Worm (Caenorhabditis elegans) whole organism, L4 larva: ENCODE data around the gene hlh-6.

Source experiments
- F37D6.2 ChIP-seq: sonication (generic microtip); optimal IDR thresholded peaks from 2 replicates; lab custom pipeline; 2016; ENCODE audit warnings: mild to moderate bottlenecking, missing genetic modification characterization, missing compliant biosample characterization
- T26A8.4 ChIP-seq: fragments of 200-800 bp; sonication (Bioruptor generic); IDR thresholded peaks from 2 replicates; pipeline ENCODE4 v1.3.6; 2022; ENCODE audit warnings: missing genetic modification characterization, missing compliant biosample characterization
- Y105C5A.15 ChIP-seq: fragments of 200-800 bp; sonication (Bioruptor generic); IDR thresholded peaks from 2 replicates; pipeline ENCODE4 v1.3.6; 2022; ENCODE audit warnings: missing genetic modification characterization, missing compliant biosample characterization
- Y5F2A.4 ChIP-seq: fragments of 200-800 bp; sonication (Bioruptor generic); optimal IDR thresholded peaks from 2 replicates; lab custom pipeline; 2018; ENCODE audit warnings: mild to moderate bottlenecking, missing genetic modification characterization, missing compliant biosample characterization
- ZK546.5 ChIP-seq, 2 experiments: sonication (generic microtip); optimal IDR thresholded peaks; 2 replicates each; lab custom pipeline; 2017; ENCODE audit warnings: missing biosample characterization in 2 of 2, missing genetic modification characterization in 2 of 2
- aha-1 ChIP-seq: fragments of 150-350 bp; peaks from one replicate; lab custom pipeline; 2014; ENCODE audit warnings: missing biosample characterization, missing genetic modification characterization
- aly-2 ChIP-seq: sonication (generic microtip); optimal IDR thresholded peaks from 2 replicates; lab custom pipeline; 2018; ENCODE audit warnings: missing biosample characterization, missing genetic modification characterization
- ama-1 ChIP-seq: fragments of 150-350 bp; optimal IDR thresholded peaks from 2 replicates; lab custom pipeline; 2014; ENCODE audit warnings: inconsistent platforms, mixed read lengths
- daf-12 ChIP-seq: fragments of 150-350 bp; optimal IDR thresholded peaks from 2 replicates; lab custom pipeline; 2014; ENCODE audit warnings: missing biosample characterization, missing genetic modification reagents, missing genetic modification characterization
- daf-16 ChIP-seq, 3 experiments: sonication (generic microtip); optimal IDR thresholded peaks; 2 replicates each; lab custom pipeline; 2016 to 2017; ENCODE audit warnings: missing genetic modification characterization in 3 of 3, missing genetic modification reagents in 3 of 3, mild to moderate bottlenecking in 2 of 3, missing compliant biosample characterization in 2 of 3, missing biosample characterization in 1 of 3, moderate library complexity in 1 of 3
- daf-19 ChIP-seq: fragments of 200-800 bp; sonication (Bioruptor generic); conservative IDR thresholded peaks from 2 replicates; pipeline ENCODE4 v1.3.6; 2022; ENCODE audit warnings: missing genetic modification characterization, missing compliant biosample characterization
- daf-8 ChIP-seq: fragments of 200-800 bp; sonication (Bioruptor generic); IDR thresholded peaks from 2 replicates; pipeline ENCODE4 v1.3.6; 2022; ENCODE audit warnings: missing genetic modification characterization, missing compliant biosample characterization
- dmd-6 ChIP-seq: fragments of 200-800 bp; sonication (Bioruptor generic); IDR thresholded peaks from 2 replicates; pipeline ENCODE4 v1.3.6; 2022; ENCODE audit warnings: missing genetic modification reagents, missing genetic modification characterization, missing compliant biosample characterization
- duxl-1 ChIP-seq: sonication (generic microtip); optimal IDR thresholded peaks from 2 replicates; lab custom pipeline; 2016; ENCODE audit warnings: mild to moderate bottlenecking, missing genetic modification characterization, moderate library complexity, missing compliant biosample characterization; ENCODE audit not compliant: poor library complexity
- dve-1 ChIP-seq: sonication (generic microtip); optimal IDR thresholded peaks from 2 replicates; lab custom pipeline; 2017; ENCODE audit warnings: antibody characterized with exemption, mild to moderate bottlenecking, missing genetic modification characterization, missing compliant biosample characterization; ENCODE audit not compliant: insufficient read depth
- egl-43 ChIP-seq: fragments of 200-800 bp; sonication (Bioruptor generic); IDR thresholded peaks from 2 replicates; pipeline ENCODE4 v1.3.6; 2022; ENCODE audit warnings: missing genetic modification reagents, missing genetic modification characterization, missing compliant biosample characterization
- fkh-10 ChIP-seq: fragments of 150-350 bp; optimal IDR thresholded peaks from 2 replicates; lab custom pipeline; 2014; ENCODE audit warnings: missing biosample characterization, missing genetic modification reagents, missing genetic modification characterization
- fos-1 ChIP-seq: fragments of 150-350 bp; optimal IDR thresholded peaks from 2 replicates; lab custom pipeline; 2014; ENCODE audit warnings: missing biosample characterization, missing genetic modification characterization
- hif-1 ChIP-seq, 2 experiments: sonication (generic microtip); optimal IDR thresholded peaks; 2 replicates each; lab custom pipeline; 2016 to 2017; ENCODE audit warnings: missing compliant biosample characterization in 2 of 2, missing genetic modification characterization in 2 of 2, missing genetic modification reagents in 2 of 2, missing genotype in 2 of 2, mild to moderate bottlenecking in 1 of 2
- hlh-11 ChIP-seq: fragments of 200-800 bp; sonication (Bioruptor generic); optimal IDR thresholded peaks from 2 replicates; lab custom pipeline; 2018; ENCODE audit warnings: mild to moderate bottlenecking, missing genetic modification characterization, missing compliant biosample characterization
- hlh-30 ChIP-seq: sonication (generic microtip); optimal IDR thresholded peaks from 2 replicates; lab custom pipeline; 2017; ENCODE audit warnings: antibody characterized with exemption, mild to moderate bottlenecking, missing genetic modification characterization, missing compliant biosample characterization; ENCODE audit not compliant: insufficient read depth
- jun-1 ChIP-seq: fragments of 150-350 bp; optimal IDR thresholded peaks from 2 replicates; lab custom pipeline; 2014; ENCODE audit warnings: missing biosample characterization, missing genetic modification reagents, missing genetic modification characterization
- lin-1 ChIP-seq: fragments of 200-800 bp; sonication (Bioruptor generic); IDR thresholded peaks from 2 replicates; pipeline ENCODE4 v1.3.6; 2022; ENCODE audit warnings: missing genetic modification reagents, missing genetic modification characterization, missing compliant biosample characterization
- lin-13 ChIP-seq: fragments of 150-350 bp; optimal IDR thresholded peaks from 2 replicates; lab custom pipeline; 2014; ENCODE audit warnings: missing biosample characterization, missing genetic modification reagents, missing genetic modification characterization
- lin-39 ChIP-seq: fragments of 150-350 bp; optimal IDR thresholded peaks from 2 replicates; lab custom pipeline; 2014; ENCODE audit warnings: missing biosample characterization, missing genetic modification reagents, missing genetic modification characterization
- madf-9 ChIP-seq: fragments of 200-800 bp; sonication (Bioruptor generic); conservative IDR thresholded peaks from 2 replicates; pipeline ENCODE4 v1.3.6; 2022; ENCODE audit warnings: missing genetic modification reagents, missing genetic modification characterization, missing compliant biosample characterization
- mdl-1 ChIP-seq, 2 experiments: fragments of 150-350 bp in 1 of 2; sonication (generic microtip) in 1 of 2; optimal IDR thresholded peaks; 2 replicates each; lab custom pipeline; 2014 to 2017; ENCODE audit warnings: missing biosample characterization in 2 of 2, missing genetic modification characterization in 2 of 2
- mep-1 ChIP-seq: fragments of 150-350 bp; sonication (generic microtip); optimal IDR thresholded peaks from 3 replicates; lab custom pipeline; 2014; ENCODE audit warnings: missing biosample characterization, missing genetic modification characterization
- mes-2 ChIP-seq: sonication (generic microtip); optimal IDR thresholded peaks from 2 replicates; lab custom pipeline; 2016; ENCODE audit warnings: missing genotype, mild to moderate bottlenecking, missing genetic modification characterization, missing compliant biosample characterization; ENCODE audit not compliant: poor library complexity, severe bottlenecking
- mxl-2 ChIP-seq: fragments of 200-800 bp; sonication (Bioruptor generic); conservative IDR thresholded peaks from 2 replicates; pipeline ENCODE4 v1.3.6; 2022; ENCODE audit warnings: missing genetic modification reagents, missing genetic modification characterization, missing compliant biosample characterization
- mxl-3 ChIP-seq: fragments of 200-800 bp; sonication (Bioruptor generic); optimal IDR thresholded peaks from 2 replicates; lab custom pipeline; 2018; ENCODE audit warnings: mild to moderate bottlenecking, missing genetic modification characterization, missing compliant biosample characterization
- nhr-10 ChIP-seq: fragments of 150-350 bp; optimal IDR thresholded peaks from 2 replicates; lab custom pipeline; 2014; ENCODE audit warnings: missing biosample characterization, missing genetic modification characterization
- nhr-11 ChIP-seq: fragments of 150-350 bp; optimal IDR thresholded peaks from 2 replicates; lab custom pipeline; 2014; ENCODE audit warnings: missing biosample characterization, missing genetic modification characterization
- nhr-111 ChIP-seq: fragments of 200-800 bp; sonication (Bioruptor generic); optimal IDR thresholded peaks from 2 replicates; lab custom pipeline; 2018; ENCODE audit warnings: mild to moderate bottlenecking, missing genetic modification characterization, missing compliant biosample characterization
- nhr-237 ChIP-seq: sonication (generic microtip); optimal IDR thresholded peaks from 2 replicates; lab custom pipeline; 2017; ENCODE audit warnings: missing biosample characterization, missing genetic modification characterization
- nhr-28 ChIP-seq: fragments of 150-350 bp; optimal IDR thresholded peaks from 2 replicates; lab custom pipeline; 2014; ENCODE audit warnings: missing biosample characterization, missing genetic modification characterization
- nhr-42 ChIP-seq: fragments of 200-800 bp; sonication (Bioruptor generic); IDR thresholded peaks from 2 replicates; pipeline ENCODE4 v1.3.6; 2022; ENCODE audit warnings: missing genetic modification characterization, missing compliant biosample characterization
- nhr-48 ChIP-seq: sonication (generic microtip); optimal IDR thresholded peaks from 2 replicates; lab custom pipeline; 2016; ENCODE audit warnings: mild to moderate bottlenecking, missing genetic modification characterization, missing compliant biosample characterization
- nhr-76 ChIP-seq: fragments of 150-350 bp; optimal IDR thresholded peaks from 2 replicates; lab custom pipeline; 2014; ENCODE audit warnings: missing biosample characterization, missing genetic modification characterization
- nhr-77 ChIP-seq: fragments of 150-350 bp; optimal IDR thresholded peaks from 2 replicates; lab custom pipeline; 2014; ENCODE audit warnings: missing biosample characterization, missing genetic modification characterization
- php-3 ChIP-seq: fragments of 200-800 bp; sonication (Bioruptor generic); IDR thresholded peaks from 2 replicates; pipeline ENCODE4 v1.3.6; 2022; ENCODE audit warnings: missing genetic modification reagents, missing genetic modification characterization, missing compliant biosample characterization
- set-16 ChIP-seq: fragments of 200-800 bp; sonication (Bioruptor generic); IDR thresholded peaks from 2 replicates; pipeline ENCODE4 v1.3.6; 2022; ENCODE audit warnings: missing genetic modification reagents, missing genetic modification characterization, missing compliant biosample characterization
- spr-1 ChIP-seq: sonication (generic microtip); optimal IDR thresholded peaks from 2 replicates; lab custom pipeline; 2016; ENCODE audit warnings: mild to moderate bottlenecking, missing genetic modification characterization, missing compliant biosample characterization
- tra-1 ChIP-seq: fragments of 200-800 bp; sonication (Bioruptor generic); IDR thresholded peaks from 2 replicates; pipeline ENCODE4 v1.3.6; 2022; ENCODE audit warnings: missing genetic modification reagents, missing genetic modification characterization, missing compliant biosample characterization
- unc-62 ChIP-seq, 3 experiments: fragments of 150-350 bp in 1 of 3; sonication (generic microtip); optimal IDR thresholded peaks in 2 of 3; peaks in 1 of 3; 1 replicate in 1 of 3; 2 replicates in 2 of 3; lab custom pipeline; 2014 to 2017; ENCODE audit warnings: missing biosample characterization in 3 of 3, missing genetic modification characterization in 3 of 3, missing genetic modification reagents in 3 of 3, missing genotype in 1 of 3
- zfp-2 ChIP-seq: sonication (generic microtip); optimal IDR thresholded peaks from 2 replicates; lab custom pipeline; 2016; ENCODE audit warnings: mild to moderate bottlenecking, missing genetic modification characterization, missing compliant biosample characterization
- zfp-3 ChIP-seq: fragments of 200-800 bp; sonication (Bioruptor generic); conservative IDR thresholded peaks from 2 replicates; pipeline ENCODE4 v1.3.6; 2022; ENCODE audit warnings: missing genetic modification reagents, missing genetic modification characterization, missing compliant biosample characterization
- zip-2 ChIP-seq: fragments of 150-350 bp; optimal IDR thresholded peaks from 2 replicates; lab custom pipeline; 2014; ENCODE audit warnings: missing biosample characterization, missing genetic modification characterization

Gene hlh-6

DNA sequence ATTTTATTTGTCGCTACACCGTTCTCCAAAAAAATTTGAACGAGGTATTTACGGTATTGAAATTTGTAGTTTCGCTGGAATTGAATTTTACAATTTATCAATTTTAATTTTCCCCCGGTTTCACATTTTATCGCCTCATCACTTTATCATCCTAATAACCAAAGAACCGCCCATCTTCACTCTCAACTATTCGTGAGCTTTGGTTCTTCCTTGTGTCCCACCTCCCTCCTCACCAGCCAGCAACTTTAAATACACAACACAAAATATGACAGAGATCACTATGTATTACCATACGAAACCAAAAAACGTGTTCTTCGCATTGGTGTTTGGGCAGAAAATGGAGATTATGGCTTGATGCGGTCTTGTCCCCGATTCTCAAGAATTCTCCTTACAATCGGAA is 10.6 kb downstream of the hlh-6 start:
- TF ChIP-seq dve-1 = peak; percentile 73
- TF ChIP-seq nhr-111 = no peak
- 0 out of 2 replicates have a peak, but pooled peaks have one; percentile 28 for TF ChIP-seq tra-1
- no peak for TF ChIP-seq Y5F2A.4
- TF ChIP-seq daf-8 (GFP tag; lab: Robert Waterston, UW) = no peak
- TF ChIP-seq fkh-10 (GFP tag; lab: Kevin White, UChicago) = no peak
- no peak for TF ChIP-seq zfp-2 (tag; lab: Kevin White, UChicago)
- no peak for TF ChIP-seq lin-13 (GFP tag; lab: Kevin White, UChicago)
- peak; percentile 58 for TF ChIP-seq aha-1
- TF ChIP-seq dmd-6 (GFP tag; lab: Robert Waterston, UW) = peak; percentile 72
- TF ChIP-seq F37D6.2 (tag; lab: Kevin White, UChicago) = no peak
- peak; percentile 82 for TF ChIP-seq nhr-28
- peak in 1 of 2 experiments; percentile 41 for TF ChIP-seq mdl-1 (tag; optimal IDR thresholded peaks at IDR 0.05; lab: Kevin White, UChicago)
- TF ChIP-seq daf-12 (tag; lab: Kevin White, UChicago) = no peak
- TF ChIP-seq mes-2 = peak; percentile 30
- no peak for TF ChIP-seq Y105C5A.15 (GFP tag; lab: Robert Waterston, UW)
- TF ChIP-seq daf-16 (GFP tag; optimal IDR thresholded peaks at IDR 0.05; lab: Kevin White, UChicago) = no peak
- TF ChIP-seq daf-16 (tag; optimal IDR thresholded peaks at IDR 0.05; lab: Kevin White, UChicago) = peak; percentile 61
- no peak for TF ChIP-seq nhr-77 (tag; lab: Kevin White, UChicago)
- peak; percentile 34 for TF ChIP-seq mxl-3
- TF ChIP-seq aly-2 (tag; lab: Kevin White, UChicago) = no peak
- peak in 1 of 2 experiments; percentile 15 for TF ChIP-seq hif-1 (tag; optimal IDR thresholded peaks at IDR 0.05; lab: Kevin White, UChicago)
- peak; percentile 6 for TF ChIP-seq mep-1 (tag; lab: Kevin White, UChicago)
- TF ChIP-seq hlh-11 (tag; lab: Kevin White, UChicago) = peak; percentile 47
- no peak for TF ChIP-seq jun-1
- TF ChIP-seq duxl-1 (tag; lab: Kevin White, UChicago) = no peak
- TF ChIP-seq hlh-30 (tag; lab: Kevin White, UChicago) = peak; percentile 24
- TF ChIP-seq unc-62 (GFP tag; optimal IDR thresholded peaks at IDR 0.05 in 1 of 2; lab: Kevin White, UChicago) = peak in 1 of 2 experiments; percentile 69
- no peak for TF ChIP-seq unc-62 (tag; optimal IDR thresholded peaks at IDR 0.05; lab: Kevin White, UChicago)
- peak; percentile 31; the same call in 1 of the 2 replicates for TF ChIP-seq lin-1
- TF ChIP-seq nhr-42 (GFP tag; lab: Robert Waterston, UW) = no peak
- TF ChIP-seq madf-9 (GFP tag; lab: Robert Waterston, UW) = no peak

DNA sequence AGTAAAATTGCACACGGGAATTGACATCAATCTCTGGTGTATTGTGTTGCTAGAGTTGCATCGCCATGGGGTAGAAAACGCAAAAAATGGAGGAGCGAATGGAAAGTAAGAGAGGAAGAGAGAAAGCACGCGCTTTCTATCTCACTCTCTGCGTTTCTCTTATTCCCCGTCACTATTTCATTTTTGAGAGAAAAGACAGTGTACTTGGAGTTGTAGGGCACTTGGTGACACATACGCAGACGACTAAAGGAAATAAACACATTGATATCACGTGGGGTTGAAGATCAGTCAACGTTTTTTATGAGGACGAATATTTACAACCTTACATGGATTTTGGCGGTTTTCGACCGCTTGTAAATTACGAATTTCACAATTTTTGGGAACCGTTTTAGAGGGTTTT is 11.2 kb downstream of the hlh-6 start:
- TF ChIP-seq nhr-76 (tag; lab: Kevin White, UChicago) (peak; percentile 64), nhr-11 (tag; lab: Kevin White, UChicago) (peak; percentile 100), hlh-30 (tag; lab: Kevin White, UChicago) (peak; percentile 99), duxl-1 (tag; lab: Kevin White, UChicago) (peak; percentile 53), nhr-48 (peak; percentile 97), ama-1 (lab: Kevin White, UChicago) (peak; percentile 61), zfp-3 (GFP tag; lab: Robert Waterston, UW) (0 out of 2 replicates have a peak, but pooled peaks have one; percentile 50), T26A8.4 (GFP tag; lab: Robert Waterston, UW) (peak; percentile 76), dmd-6 (GFP tag; lab: Robert Waterston, UW) (peak; percentile 100), zip-2 (tag; lab: Kevin White, UChicago) (peak; percentile 37), fos-1 (peak; percentile 75), unc-62 (GFP tag; optimal IDR thresholded peaks at IDR 0.05 in 1 of 2; lab: Kevin White, UChicago) (peak in 1 of 2 experiments; percentile 100), unc-62 (tag; optimal IDR thresholded peaks at IDR 0.05; lab: Kevin White, UChicago) (no peak), tra-1 (peak; percentile 97), spr-1 (peak; percentile 60), nhr-42 (GFP tag; lab: Robert Waterston, UW) (peak; percentile 76; the same call in 1 of the 2 replicates), zfp-2 (tag; lab: Kevin White, UChicago) (peak; percentile 38), mxl-2 (peak; percentile 68), egl-43 (no peak), daf-19 (GFP tag; lab: Robert Waterston, UW) (no peak), set-16 (GFP tag; lab: Robert Waterston, UW) (no peak), F37D6.2 (tag; lab: Kevin White, UChicago) (peak; percentile 42), ZK546.5 (tag; optimal IDR thresholded peaks at IDR 0.05; lab: Kevin White, UChicago) (no peak), daf-16 (GFP tag; optimal IDR thresholded peaks at IDR 0.05; lab: Kevin White, UChicago) (peak; percentile 72 to 82), daf-16 (tag; optimal IDR thresholded peaks at IDR 0.05; lab: Kevin White, UChicago) (peak; percentile 98), nhr-237 (tag; lab: Kevin White, UChicago) (no peak), nhr-10 (tag; lab: Kevin White, UChicago) (peak; percentile 94), php-3 (GFP tag; lab: Robert Waterston, UW) (peak; percentile 84), lin-39 (tag; lab: Kevin White, UChicago) (peak; percentile 42), aha-1 (peak; percentile 98), mep-1 (tag; lab: Kevin White, UChicago) (peak; percentile 96)
